Worm (Caenorhabditis elegans) whole organism, L2 larva: Measurements from ENCODE around the gene lim-6.
A peak's percentile ranks its signal among the peaks of the same experiment; 100 is the strongest.

Source experiments
- C34F6.9 ChIP-seq: fragments of 150-350 bp; optimal IDR thresholded peaks from 2 replicates; lab custom pipeline; 2014; ENCODE audit warnings: missing biosample characterization, missing genetic modification characterization
- F13H6.1 ChIP-seq: sonication (generic microtip); optimal IDR thresholded peaks from 2 replicates; lab custom pipeline; 2016; ENCODE audit warnings: missing genetic modification characterization, missing compliant biosample characterization
- Y55F3AM.14 ChIP-seq: fragments of 200-800 bp; sonication (Bioruptor generic); optimal IDR thresholded peaks from 2 replicates; lab custom pipeline; 2018; ENCODE audit warnings: mild to moderate bottlenecking, missing genetic modification characterization, missing compliant biosample characterization
- alr-1 ChIP-seq: fragments of 150-350 bp; optimal IDR thresholded peaks from 2 replicates; lab custom pipeline; 2014; ENCODE audit warnings: missing biosample characterization, missing genetic modification characterization
- ama-1 ChIP-seq: fragments of 150-350 bp; optimal IDR thresholded peaks from 2 replicates; lab custom pipeline; 2018; ENCODE audit warnings: inconsistent platforms
- blmp-1 ChIP-seq: sonication (generic microtip); optimal IDR thresholded peaks from 2 replicates; lab custom pipeline; 2017; ENCODE audit warnings: missing genetic modification characterization, mild to moderate bottlenecking, missing compliant biosample characterization, antibody characterized with exemption, moderate library complexity; ENCODE audit not compliant: insufficient read depth
- ceh-16 ChIP-seq: fragments of 150-350 bp; optimal IDR thresholded peaks from 2 replicates; lab custom pipeline; 2014; ENCODE audit warnings: missing biosample characterization, missing genetic modification characterization
- ceh-82 ChIP-seq: fragments of 150-350 bp; optimal IDR thresholded peaks from 2 replicates; lab custom pipeline; 2014; ENCODE audit warnings: missing biosample characterization, missing genetic modification characterization
- crh-2 ChIP-seq: sonication (generic microtip); optimal IDR thresholded peaks from 2 replicates; lab custom pipeline; 2017; ENCODE audit warnings: missing biosample characterization, missing genetic modification characterization
- elt-1 ChIP-seq: fragments of 150-350 bp; optimal IDR thresholded peaks from 2 replicates; lab custom pipeline; 2014; ENCODE audit warnings: missing biosample characterization, missing genetic modification characterization
- fos-1 ChIP-seq: fragments of 150-350 bp; optimal IDR thresholded peaks from 2 replicates; lab custom pipeline; 2014; ENCODE audit warnings: missing biosample characterization, missing genetic modification characterization
- gmeb-1 ChIP-seq: fragments of 150-350 bp; optimal IDR thresholded peaks from 2 replicates; lab custom pipeline; 2014; ENCODE audit warnings: missing biosample characterization, missing genetic modification characterization
- lin-13 ChIP-seq: fragments of 150-350 bp; optimal IDR thresholded peaks from 2 replicates; lab custom pipeline; 2014; ENCODE audit warnings: missing biosample characterization, missing genetic modification reagents, missing genetic modification characterization
- lsy-2 ChIP-seq, 2 experiments: fragments of 150-350 bp in 1 of 2; sonication (generic microtip) in 1 of 2; optimal IDR thresholded peaks; 2 replicates each; lab custom pipeline; 2014 to 2017; ENCODE audit warnings: missing biosample characterization in 2 of 2, missing genetic modification characterization in 2 of 2
- mbf-1 ChIP-seq: sonication (generic microtip); optimal IDR thresholded peaks from 2 replicates; lab custom pipeline; 2017; ENCODE audit warnings: missing biosample characterization, missing genetic modification characterization
- mdl-1 ChIP-seq, 2 experiments: fragments of 150-350 bp in 1 of 2; sonication (generic microtip) in 1 of 2; optimal IDR thresholded peaks; 2 replicates each; lab custom pipeline; 2017; ENCODE audit warnings: missing biosample characterization in 2 of 2, missing genetic modification characterization in 2 of 2
- nhr-10 ChIP-seq: sonication (generic microtip); optimal IDR thresholded peaks from 2 replicates; lab custom pipeline; 2017; ENCODE audit warnings: missing biosample characterization, missing genetic modification characterization
- nhr-129 ChIP-seq: fragments of 150-350 bp; optimal IDR thresholded peaks from 2 replicates; lab custom pipeline; 2014; ENCODE audit warnings: missing biosample characterization, missing genetic modification characterization
- nhr-21 ChIP-seq: fragments of 150-350 bp; optimal IDR thresholded peaks from 2 replicates; lab custom pipeline; 2014; ENCODE audit warnings: missing biosample characterization, missing genetic modification characterization
- nhr-23 ChIP-seq: fragments of 150-350 bp; optimal IDR thresholded peaks from 2 replicates; lab custom pipeline; 2014; ENCODE audit warnings: missing biosample characterization, missing genetic modification reagents, missing genetic modification characterization
- nhr-237 ChIP-seq: fragments of 150-350 bp; optimal IDR thresholded peaks from 2 replicates; lab custom pipeline; 2014; ENCODE audit warnings: missing biosample characterization, missing genetic modification characterization
- nhr-25 ChIP-seq: fragments of 150-350 bp; sonication (generic microtip); optimal IDR thresholded peaks from 3 replicates; lab custom pipeline; 2014; ENCODE audit warnings: missing biosample characterization, missing genetic modification characterization
- sem-4 ChIP-seq: fragments of 150-350 bp; optimal IDR thresholded peaks from 2 replicates; lab custom pipeline; 2014; ENCODE audit warnings: missing biosample characterization, missing genetic modification reagents, missing genetic modification characterization
- skn-1 ChIP-seq: sonication (generic microtip); optimal IDR thresholded peaks from 2 replicates; lab custom pipeline; 2017; ENCODE audit warnings: missing biosample characterization, missing genetic modification characterization
- sma-3 ChIP-seq: sonication (generic microtip); optimal IDR thresholded peaks from 2 replicates; lab custom pipeline; 2016; ENCODE audit warnings: missing genetic modification reagents, missing genetic modification characterization, missing compliant biosample characterization
- sma-9 ChIP-seq, 2 experiments: fragments of 150-350 bp in 1 of 2; sonication (generic microtip) in 1 of 2; optimal IDR thresholded peaks; 2 replicates each; lab custom pipeline; 2014 to 2016; ENCODE audit warnings: missing genetic modification characterization in 2 of 2, mild to moderate bottlenecking in 1 of 2, missing biosample characterization in 1 of 2, missing compliant biosample characterization in 1 of 2, missing genetic modification reagents in 1 of 2, moderate library complexity in 1 of 2
- snpc-4 ChIP-seq: fragments of 150-350 bp; optimal IDR thresholded peaks from 2 replicates; lab custom pipeline; 2014; ENCODE audit warnings: missing biosample characterization, missing genetic modification characterization
- unc-55 ChIP-seq: fragments of 150-350 bp; sonication (generic microtip); optimal IDR thresholded peaks from 3 replicates; lab custom pipeline; 2014; ENCODE audit warnings: missing biosample characterization, missing genetic modification reagents, missing genetic modification characterization
- unc-62 ChIP-seq: fragments of 150-350 bp; optimal IDR thresholded peaks from 2 replicates; lab custom pipeline; 2014; ENCODE audit warnings: missing biosample characterization, missing genetic modification reagents, missing genetic modification characterization
- zag-1 ChIP-seq: fragments of 150-350 bp; optimal IDR thresholded peaks from 2 replicates; lab custom pipeline; 2014; ENCODE audit warnings: missing biosample characterization, missing genetic modification characterization
- ztf-11 ChIP-seq: sonication (generic microtip); optimal IDR thresholded peaks from 2 replicates; lab custom pipeline; 2017; ENCODE audit warnings: missing biosample characterization, missing genetic modification characterization
- ztf-4 ChIP-seq: fragments of 150-350 bp; optimal IDR thresholded peaks from 2 replicates; lab custom pipeline; 2014; ENCODE audit warnings: missing biosample characterization, missing genetic modification characterization

Gene lim-6

DNA sequence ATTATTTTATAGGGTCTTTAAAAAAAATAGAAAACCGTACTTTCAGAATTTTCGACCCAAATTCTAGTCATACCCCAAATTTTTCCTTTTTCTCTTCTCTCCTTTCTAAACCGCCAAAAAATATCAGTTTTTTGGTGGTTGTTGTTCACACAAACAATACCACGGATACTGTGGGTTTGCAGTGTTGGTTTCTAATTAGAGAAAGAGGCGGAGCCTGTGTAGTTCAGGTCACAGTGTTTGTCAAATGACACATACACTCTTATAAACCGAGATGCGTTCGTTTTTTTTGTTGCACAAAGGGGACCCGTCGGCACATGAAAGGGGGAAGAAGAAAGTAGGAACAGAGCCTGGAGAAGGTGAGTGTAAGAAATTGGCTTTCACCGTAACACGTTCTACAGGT, at the start of gene lim-6:
Gene lim-6 (plus strand): TSS at position 301 of the 400 bp plus-strand sequence.
- TF ChIP-seq lin-13 (GFP tag; lab: Kevin White, UChicago) (no peak), unc-55 (no peak), nhr-129 (tag; lab: Kevin White, UChicago) (no peak), Y55F3AM.14 (GFP tag; lab: Kevin White, UChicago) (no peak)

DNA sequence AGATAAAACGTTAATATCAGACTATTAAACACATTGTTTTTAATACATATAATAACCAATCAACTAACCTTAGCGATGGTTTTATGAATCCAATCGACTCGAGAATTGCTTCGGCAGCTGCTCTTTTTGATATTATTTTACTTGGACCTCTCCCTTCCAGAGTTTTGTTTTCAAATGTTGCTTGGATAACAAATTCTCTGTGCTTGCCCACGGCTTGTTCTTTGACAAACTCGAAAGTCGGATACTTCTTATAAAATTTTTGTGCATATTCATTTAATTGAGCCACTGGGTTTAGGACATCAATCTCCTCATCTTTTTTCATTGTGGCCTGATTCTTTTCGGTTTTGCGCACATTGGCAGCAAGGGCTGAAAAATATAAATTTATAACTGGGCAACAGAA, 47.2 kb upstream of the lim-6 start, which contains the start of gene F55A4.3:
Gene F55A4.3 (minus strand): TSS at position 101 of the 400 bp plus-strand sequence.
- TF ChIP-seq nhr-21 (tag; lab: Kevin White, UChicago), result no peak
- TF ChIP-seq ama-1 (lab: Kevin White, UChicago), result no peak
- no peak for TF ChIP-seq sem-4 (tag; lab: Kevin White, UChicago)
- TF ChIP-seq, all 48 proteins: peak for 0

DNA sequence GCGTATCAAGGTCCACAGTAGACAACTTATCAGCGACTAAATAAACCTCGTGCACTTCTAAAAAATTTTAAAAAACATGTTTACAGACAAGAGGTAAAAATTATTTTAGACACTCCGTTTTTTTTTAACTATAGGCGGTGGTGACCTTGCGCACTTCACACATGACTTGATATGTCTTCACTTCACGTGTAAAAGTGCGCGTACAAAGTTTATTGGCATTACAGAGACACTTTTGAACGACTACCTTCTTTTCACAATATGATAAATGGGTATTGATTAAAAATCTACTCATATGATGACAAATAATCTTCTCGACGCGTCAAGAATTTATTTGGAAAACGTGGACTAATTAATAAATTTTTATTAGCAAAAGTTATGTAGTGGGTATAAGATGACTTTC, 45.5 kb upstream of the lim-6 start:
- TF ChIP-seq nhr-129 (tag; lab: Kevin White, UChicago) (peak; percentile 17), unc-62 (no peak), gmeb-1 (tag; lab: Kevin White, UChicago) (peak; percentile 19), snpc-4 (tag; lab: Kevin White, UChicago) (no peak), sma-9 (GFP tag; optimal IDR thresholded peaks at IDR 0.05; lab: Kevin White, UChicago) (peak; percentile 44), sma-9 (tag; optimal IDR thresholded peaks at IDR 0.05; lab: Kevin White, UChicago) (no peak), nhr-25 (peak; percentile 77), skn-1 (tag; lab: Kevin White, UChicago) (no peak), nhr-21 (tag; lab: Kevin White, UChicago) (peak; percentile 71), sma-3 (peak; percentile 54), crh-2 (tag; lab: Kevin White, UChicago) (peak; percentile 54)

DNA sequence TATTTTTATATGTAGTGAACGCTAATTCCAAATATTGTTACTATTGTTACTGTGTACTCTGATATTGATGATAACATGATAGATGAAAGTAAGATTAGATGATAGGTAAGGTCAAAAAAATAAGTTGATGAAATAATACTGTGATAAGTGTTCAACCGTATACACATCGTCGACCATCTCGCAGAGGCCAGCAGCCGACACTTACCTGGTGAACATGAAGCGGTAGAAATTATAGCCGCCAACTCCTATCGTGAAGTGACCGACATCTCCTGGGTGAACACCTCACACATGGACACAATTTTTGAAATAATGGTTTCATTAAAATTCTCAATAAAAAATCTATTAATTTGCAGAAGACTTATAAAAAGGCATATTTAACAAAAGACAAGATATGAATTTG, 44.9 kb upstream of the lim-6 start:
- TF ChIP-seq snpc-4 (tag; lab: Kevin White, UChicago), result peak; percentile 53
- TF ChIP-seq skn-1 (tag; lab: Kevin White, UChicago), result no peak

DNA sequence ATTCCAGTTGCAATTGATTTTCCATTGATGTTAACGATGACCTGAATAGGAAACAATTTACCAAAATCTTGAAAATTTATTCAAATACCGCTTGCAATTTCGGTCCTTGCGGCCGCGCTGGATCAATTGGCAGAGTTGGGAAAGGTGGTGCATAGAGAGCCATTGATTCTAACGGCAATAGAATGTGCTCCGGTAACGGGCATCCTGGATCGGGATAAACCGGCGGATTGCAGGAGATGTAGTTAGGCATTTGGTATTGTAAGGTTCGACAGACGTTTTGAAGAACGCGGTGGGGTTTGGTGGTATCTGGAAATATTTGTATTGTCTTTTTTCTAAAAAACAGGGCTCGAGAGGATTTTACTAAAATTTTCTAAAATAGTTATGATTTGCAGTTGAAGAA, 41.4 kb upstream of the lim-6 start:
- TF ChIP-seq nhr-237 (tag; lab: Kevin White, UChicago) (no peak), mbf-1 (tag; lab: Kevin White, UChicago) (no peak), ceh-82 (no peak), F13H6.1 (no peak), ceh-16 (tag; lab: Kevin White, UChicago) (no peak), blmp-1 (tag; lab: Kevin White, UChicago) (no peak), zag-1 (no peak), nhr-23 (no peak), snpc-4 (tag; lab: Kevin White, UChicago) (no peak), ztf-4 (no peak), nhr-21 (tag; lab: Kevin White, UChicago) (no peak), nhr-25 (no peak), alr-1 (no peak), sma-9 (GFP tag; optimal IDR thresholded peaks at IDR 0.05; lab: Kevin White, UChicago) (no peak), sma-9 (tag; optimal IDR thresholded peaks at IDR 0.05; lab: Kevin White, UChicago) (no peak), elt-1 (tag; lab: Kevin White, UChicago) (no peak), ztf-11 (tag; lab: Kevin White, UChicago) (no peak), skn-1 (tag; lab: Kevin White, UChicago) (no peak), fos-1 (no peak), C34F6.9 (tag; lab: Kevin White, UChicago) (no peak)
- TF ChIP-seq, all 48 proteins: peak for 0

DNA sequence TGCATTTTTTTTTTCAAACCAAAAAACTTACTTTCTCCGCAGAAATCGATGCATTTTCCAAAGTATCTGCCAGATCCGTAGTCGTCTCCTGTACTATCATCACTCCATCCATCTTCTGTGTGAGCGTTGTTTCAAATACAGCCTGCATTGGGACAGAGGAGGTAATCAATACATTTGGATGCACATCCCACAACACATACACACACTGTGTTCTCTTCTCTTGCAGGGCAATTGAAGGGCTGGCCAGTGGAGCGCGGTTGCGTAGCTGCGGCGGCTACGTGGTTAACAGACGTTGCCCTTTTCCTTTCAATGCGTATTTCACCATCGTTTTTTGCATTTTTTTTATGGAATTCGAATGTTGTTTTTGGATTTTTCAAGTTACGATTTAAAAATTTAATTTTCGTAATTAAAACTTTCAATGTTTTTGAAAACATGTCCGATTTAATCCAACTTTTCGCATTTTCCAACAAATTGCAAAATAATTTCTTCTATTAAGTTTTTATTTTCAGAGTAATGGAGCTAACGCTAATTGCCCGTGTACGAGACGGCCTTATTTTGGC, 37.1 kb upstream of the lim-6 start, which contains the start of the genes stau-1 and sec-22:
Gene stau-1 (minus strand): TSS at position 248 of the 560 bp plus-strand sequence.
Gene sec-22 (plus strand): TSS at position 510 of the 560 bp plus-strand sequence.
- peak; percentile 0 for TF ChIP-seq zag-1
- no peak for TF ChIP-seq mdl-1 (tag; optimal IDR thresholded peaks at IDR 0.05; lab: Kevin White, UChicago)
- TF ChIP-seq blmp-1 (tag; lab: Kevin White, UChicago), result peak; percentile 16
- peak; percentile 49 for TF ChIP-seq C34F6.9 (tag; lab: Kevin White, UChicago)
- TF ChIP-seq nhr-129 (tag; lab: Kevin White, UChicago), result peak; percentile 62
- TF ChIP-seq unc-55, result peak; percentile 36
- peak; percentile 11 for TF ChIP-seq fos-1
- no peak for TF ChIP-seq sma-9 (GFP tag; optimal IDR thresholded peaks at IDR 0.05; lab: Kevin White, UChicago)
- no peak for TF ChIP-seq sma-9 (tag; optimal IDR thresholded peaks at IDR 0.05; lab: Kevin White, UChicago)
- no peak for TF ChIP-seq nhr-10
- no peak for TF ChIP-seq gmeb-1 (tag; lab: Kevin White, UChicago)
- peak; percentile 76 for TF ChIP-seq crh-2 (tag; lab: Kevin White, UChicago)
- TF ChIP-seq lsy-2 (tag; optimal IDR thresholded peaks at IDR 0.05; lab: Kevin White, UChicago), result peak in 1 of 2 experiments; percentile 45
